Worm (Caenorhabditis elegans) whole organism, midembryonic: ENCODE results near the gene tpra-1.

Experiments
- T22C8.4 ChIP-seq: fragments of 200-800 bp; sonication (Bioruptor generic); IDR thresholded peaks from 2 replicates; pipeline ENCODE4 v1.3.6; 2022; ENCODE audit warnings: missing genetic modification characterization, missing compliant biosample characterization
- cog-1 ChIP-seq: sonication (generic microtip); optimal IDR thresholded peaks from 2 replicates; lab custom pipeline; 2016; ENCODE audit warnings: missing genetic modification characterization, missing compliant biosample characterization
- flt-1 ChIP-seq: fragments of 200-800 bp; sonication (Bioruptor generic); IDR thresholded peaks from 2 replicates; pipeline ENCODE4 v1.3.6; 2022; ENCODE audit warnings: missing genetic modification characterization, missing compliant biosample characterization
- klf-2 ChIP-seq: fragments of 200-800 bp; sonication (Bioruptor generic); conservative IDR thresholded peaks from 2 replicates; pipeline ENCODE4 v1.3.6; 2022; ENCODE audit warnings: missing genetic modification reagents, missing genetic modification characterization, missing compliant biosample characterization
- med-1 ChIP-seq: sonication (generic microtip); optimal IDR thresholded peaks from 2 replicates; lab custom pipeline; 2017; ENCODE audit warnings: missing genetic modification characterization, mild to moderate bottlenecking, missing compliant biosample characterization, antibody characterized with exemption, missing genetic modification reagents; ENCODE audit not compliant: insufficient read depth
- ref-1 ChIP-seq: fragments of 200-800 bp; sonication (Bioruptor generic); conservative IDR thresholded peaks from 2 replicates; pipeline ENCODE4 v1.3.6; 2022; ENCODE audit warnings: missing genetic modification reagents, missing genetic modification characterization, missing compliant biosample characterization
- tab-1 ChIP-seq: fragments of 200-800 bp; sonication (Bioruptor generic); IDR thresholded peaks from 2 replicates; pipeline ENCODE4 v1.3.6; 2022; ENCODE audit warnings: missing genetic modification characterization, missing compliant biosample characterization
- ztf-23 ChIP-seq: fragments of 200-800 bp; sonication (Bioruptor generic); IDR thresholded peaks from 2 replicates; pipeline ENCODE4 v1.3.6; 2022; ENCODE audit warnings: missing genetic modification reagents, missing genetic modification characterization, missing compliant biosample characterization
- ztf-29 ChIP-seq: fragments of 200-800 bp; sonication (Bioruptor generic); IDR thresholded peaks from 2 replicates; pipeline ENCODE4 v1.3.6; 2022; ENCODE audit warnings: missing genetic modification reagents, missing genetic modification characterization, missing compliant biosample characterization

tpra-1 gene

DNA sequence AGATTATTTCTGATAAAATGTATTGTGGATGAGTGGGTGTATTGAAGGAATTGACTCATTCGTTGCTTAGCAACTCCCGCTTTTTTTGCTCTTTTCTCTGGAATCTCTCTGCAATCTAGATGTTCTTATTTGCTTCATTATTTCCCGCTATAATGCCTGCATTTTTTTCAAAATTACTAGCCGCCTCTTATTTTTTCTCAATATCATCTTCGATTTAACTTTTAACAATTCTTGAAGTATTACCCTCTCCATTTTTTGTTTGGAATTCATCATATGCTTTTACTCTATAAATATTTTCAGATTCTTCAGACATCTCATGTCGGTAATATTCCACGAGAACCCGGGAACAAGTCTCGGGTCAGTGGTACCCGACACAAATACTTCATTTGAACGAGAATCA lies at the start of gene tpra-1:
TSS of gene tpra-1 (plus strand) at position 301 of the 400 bp plus-strand sequence.
- TF ChIP-seq cog-1 (tag; lab: Kevin White, UChicago): no peak
- no peak for TF ChIP-seq T22C8.4 (GFP tag; lab: Robert Waterston, UW)

DNA sequence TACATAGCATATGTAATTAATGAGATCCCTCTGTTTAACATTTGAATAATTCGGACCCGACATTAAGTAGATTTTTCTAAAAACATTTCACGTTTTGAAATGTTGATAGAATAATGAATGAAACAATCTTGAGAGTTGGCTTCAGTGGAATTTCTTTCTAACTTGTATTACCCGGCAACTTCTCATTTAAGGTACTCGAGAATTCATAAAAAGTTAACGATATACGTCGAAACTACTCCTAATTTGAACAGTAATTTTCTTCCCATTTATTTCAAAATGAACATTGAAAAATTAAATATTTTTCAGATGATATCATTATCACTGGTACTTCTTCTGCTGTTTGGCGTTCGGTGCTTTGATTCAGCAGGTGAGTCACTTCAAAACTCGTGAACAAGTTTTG lies 49.5 kb upstream of the tpra-1 start, which contains the start of gene C27B7.7:
TSS of gene C27B7.7 (plus strand) at position 301 of the 400 bp plus-strand sequence.
- TF ChIP-seq med-1 (GFP tag; lab: Kevin White, UChicago): no peak
- TF ChIP-seq ztf-29 (GFP tag; lab: Robert Waterston, UW): no peak
- no peak for TF ChIP-seq ztf-23 (GFP tag; lab: Robert Waterston, UW)
- no peak for TF ChIP-seq tab-1
- TF ChIP-seq ref-1 (GFP tag; lab: Robert Waterston, UW): no peak
- TF ChIP-seq flt-1: no peak
- no peak for TF ChIP-seq cog-1 (tag; lab: Kevin White, UChicago)
- no peak for TF ChIP-seq klf-2
- TF ChIP-seq T22C8.4 (GFP tag; lab: Robert Waterston, UW): no peak

DNA sequence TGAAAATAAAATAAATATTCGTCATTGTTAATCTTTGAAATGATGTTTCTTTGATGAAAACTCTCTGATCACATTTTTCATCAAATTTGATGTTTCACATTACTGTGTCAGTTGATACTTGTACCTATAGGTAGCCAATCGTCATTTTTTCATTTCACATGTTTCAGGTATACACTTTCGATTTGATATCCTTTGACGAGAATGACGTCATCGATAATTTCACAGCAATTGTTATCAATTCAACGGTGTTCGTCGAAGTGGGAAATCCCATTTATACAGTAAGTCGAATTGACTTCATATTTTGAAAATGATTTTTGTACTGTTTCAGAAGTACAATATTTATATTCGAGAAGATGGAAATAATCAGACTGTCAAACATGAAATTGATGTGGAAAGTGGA lies 42.1 kb upstream of the tpra-1 start:
- TF ChIP-seq ztf-23 (GFP tag; lab: Robert Waterston, UW): no peak
- no peak for TF ChIP-seq flt-1
- TF ChIP-seq med-1 (GFP tag; lab: Kevin White, UChicago): no peak
- TF ChIP-seq cog-1 (tag; lab: Kevin White, UChicago): no peak
- no peak for TF ChIP-seq klf-2

DNA sequence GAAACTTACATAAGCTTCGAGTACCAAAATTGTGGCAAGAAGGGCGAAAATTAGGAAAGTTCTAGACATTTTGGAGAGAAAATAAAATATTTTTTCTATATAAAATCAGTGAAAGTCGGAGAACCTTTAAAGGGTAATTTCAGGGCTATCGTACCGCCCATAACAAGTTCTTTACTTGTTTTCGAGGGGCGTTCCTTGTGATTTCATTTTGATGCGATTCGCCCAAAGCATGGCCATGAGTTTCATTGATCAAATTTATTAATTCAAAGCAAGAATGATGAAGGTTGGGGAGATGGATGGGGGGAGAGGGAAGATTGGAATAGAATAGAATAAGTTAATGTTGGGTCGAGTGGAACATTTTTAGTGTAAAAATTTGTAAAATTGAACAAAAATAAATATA lies 40.3 kb upstream of the tpra-1 start, which contains the start of gene C27B7.9:
TSS of gene C27B7.9 (minus strand) at position 101 of the 400 bp plus-strand sequence.
- TF ChIP-seq klf-2: no peak
- TF ChIP-seq ztf-23 (GFP tag; lab: Robert Waterston, UW): no peak
- no peak for TF ChIP-seq ztf-29 (GFP tag; lab: Robert Waterston, UW)
- no peak for TF ChIP-seq ref-1 (GFP tag; lab: Robert Waterston, UW)
- TF ChIP-seq cog-1 (tag; lab: Kevin White, UChicago): no peak

DNA sequence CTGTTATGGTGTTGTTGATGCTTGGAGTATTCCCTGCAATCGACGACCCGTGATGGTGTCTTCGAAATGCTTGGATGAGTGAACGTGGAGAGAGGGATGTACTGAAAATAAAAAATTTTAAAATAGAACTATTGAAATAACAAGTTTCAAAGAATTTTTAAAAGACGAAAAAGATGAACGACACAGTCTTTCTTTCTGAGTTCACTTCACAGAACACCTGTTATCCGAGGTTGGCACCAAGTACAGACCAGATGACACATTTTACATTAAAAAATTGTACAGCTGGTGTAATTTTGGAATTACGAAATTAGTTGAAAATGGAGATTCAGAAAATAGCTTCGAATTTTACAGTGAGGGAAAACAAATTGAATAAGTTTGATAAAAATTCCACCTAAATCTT lies 37.5 kb upstream of the tpra-1 start, which contains the start of gene rap-1:
TSS of gene rap-1 (minus strand) at position 101 of the 400 bp plus-strand sequence.
- TF ChIP-seq cog-1 (tag; lab: Kevin White, UChicago): no peak
- no peak for TF ChIP-seq T22C8.4 (GFP tag; lab: Robert Waterston, UW)
- TF ChIP-seq med-1 (GFP tag; lab: Kevin White, UChicago): no peak
- TF ChIP-seq klf-2: no peak
- no peak for TF ChIP-seq ref-1 (GFP tag; lab: Robert Waterston, UW)
- TF ChIP-seq tab-1: no peak
- no peak for TF ChIP-seq flt-1
- TF ChIP-seq ztf-29 (GFP tag; lab: Robert Waterston, UW): no peak
- no peak for TF ChIP-seq ztf-23 (GFP tag; lab: Robert Waterston, UW)

ce11 chrIV:8920284-8920806 lies 35.9 kb upstream of the tpra-1 start:
- TF ChIP-seq med-1 (GFP tag; lab: Kevin White, UChicago): no peak
- 0 out of 2 replicates have a peak, but pooled peaks have one; percentile 6 for TF ChIP-seq ztf-23 (GFP tag; lab: Robert Waterston, UW)

DNA sequence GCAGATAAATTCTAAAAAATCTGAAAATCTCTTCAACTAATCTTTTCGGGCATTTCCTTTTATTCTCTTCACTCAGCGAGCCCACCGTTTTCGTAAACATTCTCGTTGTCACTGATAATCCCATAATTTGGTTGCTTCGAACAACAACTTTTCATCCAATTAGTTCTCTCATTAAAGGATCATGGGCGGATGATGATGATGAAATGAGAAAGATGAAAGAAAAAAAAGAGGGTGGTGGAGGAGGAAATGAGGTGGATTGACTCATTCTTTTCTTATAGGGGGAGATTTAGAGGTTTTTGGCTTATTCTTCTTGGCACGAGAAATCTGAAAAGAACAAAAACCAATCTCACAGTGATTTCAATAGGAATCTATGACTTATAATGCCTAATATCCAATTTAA lies 35.1 kb upstream of the tpra-1 start:
- TF ChIP-seq ztf-23 (GFP tag; lab: Robert Waterston, UW) (no peak), ztf-29 (GFP tag; lab: Robert Waterston, UW) (no peak), med-1 (GFP tag; lab: Kevin White, UChicago) (no peak), klf-2 (no peak), ref-1 (GFP tag; lab: Robert Waterston, UW) (no peak), T22C8.4 (GFP tag; lab: Robert Waterston, UW) (no peak), flt-1 (no peak), cog-1 (tag; lab: Kevin White, UChicago) (no peak), tab-1 (no peak)

DNA sequence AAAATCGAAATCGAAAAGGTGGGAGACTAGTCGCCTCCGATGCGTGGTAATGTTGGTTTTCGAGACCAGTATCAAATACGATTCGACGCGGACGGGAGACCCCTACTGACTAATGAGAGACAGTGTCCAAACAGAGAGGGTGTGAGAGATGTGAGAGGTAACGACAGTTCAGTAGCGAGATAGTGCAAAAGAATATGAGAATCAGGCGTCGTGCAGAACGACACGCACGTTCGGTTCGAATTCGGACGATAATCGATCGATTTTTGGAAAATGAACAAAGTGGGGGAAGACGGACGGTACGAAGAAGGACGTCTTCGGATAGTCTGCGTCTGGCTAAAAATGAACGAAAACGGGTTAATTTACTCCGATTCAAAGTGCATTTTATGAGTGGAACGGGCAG lies 34.3 kb upstream of the tpra-1 start, which contains the start of gene D1046.16:
TSS of gene D1046.16 (plus strand) at position 195 of the 400 bp plus-strand sequence.
- TF ChIP-seq ref-1 (GFP tag; lab: Robert Waterston, UW) (no peak), T22C8.4 (GFP tag; lab: Robert Waterston, UW) (peak; percentile 82)

ce11 chrIV:8923381-8923780 lies 32.9 kb upstream of the tpra-1 start:
- no peak for TF ChIP-seq T22C8.4 (GFP tag; lab: Robert Waterston, UW)
- TF ChIP-seq tab-1: no peak
- no peak for TF ChIP-seq med-1 (GFP tag; lab: Kevin White, UChicago)
- TF ChIP-seq klf-2: no peak
- no peak for TF ChIP-seq ztf-29 (GFP tag; lab: Robert Waterston, UW)
- no peak for TF ChIP-seq ztf-23 (GFP tag; lab: Robert Waterston, UW)
- no peak for TF ChIP-seq ref-1 (GFP tag; lab: Robert Waterston, UW)
- no peak for TF ChIP-seq flt-1
- no peak for TF ChIP-seq cog-1 (tag; lab: Kevin White, UChicago)

DNA sequence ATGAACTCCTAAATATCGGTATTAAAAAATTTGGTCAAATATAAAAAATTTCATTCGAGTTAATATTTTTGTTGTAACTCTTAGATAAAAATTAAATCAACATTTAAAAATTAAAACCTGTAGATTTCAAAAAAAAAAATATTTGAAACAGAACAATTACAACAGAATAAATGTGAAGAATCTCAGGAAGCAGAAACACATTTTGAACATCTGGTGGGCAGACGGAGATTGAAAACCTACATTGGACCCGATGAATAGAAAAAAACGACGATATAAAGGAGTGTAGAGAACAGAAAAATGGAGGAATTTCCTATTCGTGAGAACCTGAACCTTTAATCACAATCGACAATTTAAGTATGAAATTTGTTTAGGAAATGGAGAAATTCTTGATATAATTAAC lies 32.2 kb upstream of the tpra-1 start:
- no peak for TF ChIP-seq flt-1
- TF ChIP-seq T22C8.4 (GFP tag; lab: Robert Waterston, UW): no peak
- TF ChIP-seq med-1 (GFP tag; lab: Kevin White, UChicago): no peak
- no peak for TF ChIP-seq ztf-29 (GFP tag; lab: Robert Waterston, UW)
- no peak for TF ChIP-seq klf-2
- no peak for TF ChIP-seq ref-1 (GFP tag; lab: Robert Waterston, UW)
- TF ChIP-seq cog-1 (tag; lab: Kevin White, UChicago): no peak
- TF ChIP-seq tab-1: no peak
- TF ChIP-seq ztf-23 (GFP tag; lab: Robert Waterston, UW): no peak
